Fruit fly (Drosophila melanogaster) whole organism, pupa: ENCODE results near the gene rasp.
A peak's percentile ranks its signal among the peaks of the same experiment; 100 is the strongest.

Source experiments
- CG10348 ChIP-seq: fragments of 200-800 bp; sonication (Bioruptor generic); IDR thresholded peaks from 2 replicates; pipeline ENCODE4 v1.3.6; 2022; ENCODE audit warnings: missing biosample characterization, missing genetic modification characterization
- CG12605 ChIP-seq: fragments of 200-800 bp; sonication (Bioruptor generic); IDR thresholded peaks from 2 replicates; pipeline ENCODE4 v1.3.6; 2022; ENCODE audit warnings: missing biosample characterization, missing genetic modification characterization
- CG13204 ChIP-seq: fragments of 200-800 bp; sonication (Bioruptor generic); optimal IDR thresholded peaks from 2 replicates; lab custom pipeline; 2018; ENCODE audit warnings: missing biosample characterization, mild to moderate bottlenecking, missing genetic modification characterization, moderate library complexity
- CG14655 ChIP-seq: fragments of 200-800 bp; sonication (Bioruptor generic); optimal IDR thresholded peaks from 3 replicates; lab custom pipeline; 2017; ENCODE audit warnings: mild to moderate bottlenecking, missing biosample characterization, missing genetic modification reagents, missing genetic modification characterization
- CG15710 ChIP-seq: fragments of 200-800 bp; sonication (Bioruptor generic); optimal IDR thresholded peaks from 2 replicates; lab custom pipeline; 2018; ENCODE audit warnings: missing biosample characterization, mild to moderate bottlenecking, missing genetic modification characterization, moderate library complexity
- CG17806 ChIP-seq: fragments of 200-800 bp; sonication (Bioruptor generic); optimal IDR thresholded peaks from 2 replicates; lab custom pipeline; 2018; ENCODE audit warnings: missing biosample characterization, mild to moderate bottlenecking, missing genetic modification characterization, moderate library complexity
- CG32121 ChIP-seq: fragments of 200-800 bp; sonication (Bioruptor generic); IDR thresholded peaks from 2 replicates; pipeline ENCODE4 v1.3.6; 2022; ENCODE audit warnings: missing biosample characterization, missing genetic modification characterization
- CG34367 ChIP-seq: fragments of 200-800 bp; sonication (Bioruptor generic); optimal IDR thresholded peaks from 2 replicates; lab custom pipeline; 2018; ENCODE audit warnings: missing biosample characterization, mild to moderate bottlenecking, missing genetic modification characterization
- CG4496 ChIP-seq: fragments of 200-800 bp; sonication (Bioruptor generic); IDR thresholded peaks from 3 replicates; pipeline ENCODE4 v1.3.6; 2022; ENCODE audit warnings: missing biosample characterization, missing genetic modification characterization
- CG8159 ChIP-seq: fragments of 200-800 bp; sonication (Bioruptor generic); optimal IDR thresholded peaks from 3 replicates; lab custom pipeline; 2018; ENCODE audit warnings: missing biosample characterization, mild to moderate bottlenecking, missing genetic modification characterization, moderate library complexity
- CG8301 ChIP-seq: fragments of 200-800 bp; sonication (Bioruptor generic); optimal IDR thresholded peaks from 2 replicates; lab custom pipeline; 2018; ENCODE audit warnings: missing biosample characterization, mild to moderate bottlenecking, missing genetic modification characterization
- CG9948 ChIP-seq: fragments of 200-800 bp; sonication (Bioruptor generic); optimal IDR thresholded peaks from 2 replicates; lab custom pipeline; 2018; ENCODE audit warnings: missing biosample characterization, mild to moderate bottlenecking, missing genetic modification characterization, moderate library complexity
- D1 ChIP-seq: fragments of 200-800 bp; sonication (Bioruptor generic); optimal IDR thresholded peaks from 2 replicates; lab custom pipeline; 2018; ENCODE audit warnings: missing biosample characterization, mild to moderate bottlenecking, missing genetic modification characterization, moderate library complexity
- EcR ChIP-seq: fragments of 200-800 bp; sonication (Bioruptor generic); optimal IDR thresholded peaks from 3 replicates; lab custom pipeline; 2019; ENCODE audit warnings: missing biosample characterization, missing genetic modification characterization, mild to moderate bottlenecking, moderate library complexity, missing genetic modification reagents
- Ets98B ChIP-seq: fragments of 200-800 bp; sonication (Bioruptor generic); IDR thresholded peaks from 2 replicates; pipeline ENCODE4 v1.3.6; 2022; ENCODE audit warnings: missing biosample characterization, missing genetic modification characterization
- Pif1A ChIP-seq: fragments of 200-800 bp; sonication (Bioruptor generic); optimal IDR thresholded peaks from 3 replicates; lab custom pipeline; 2016; ENCODE audit warnings: missing biosample characterization, missing genetic modification characterization
- Pif1B ChIP-seq: fragments of 200-800 bp; sonication (Bioruptor generic); optimal IDR thresholded peaks from 3 replicates; lab custom pipeline; 2016; ENCODE audit warnings: missing biosample characterization, missing genetic modification characterization
- Snoo ChIP-seq: fragments of 200-800 bp; sonication (Bioruptor generic); optimal IDR thresholded peaks from 3 replicates; lab custom pipeline; 2017; ENCODE audit warnings: missing biosample characterization, mild to moderate bottlenecking, missing genetic modification characterization, inconsistent platforms
- fd96Ca ChIP-seq: fragments of 200-800 bp; sonication (Bioruptor generic); IDR thresholded peaks from 3 replicates; pipeline ENCODE4 v1.3.6; 2022; ENCODE audit warnings: missing biosample characterization, missing genetic modification characterization
- gl ChIP-seq: fragments of 200-800 bp; sonication (Bioruptor generic); optimal IDR thresholded peaks from 2 replicates; lab custom pipeline; 2018; ENCODE audit warnings: missing biosample characterization, mild to moderate bottlenecking, missing genetic modification characterization
- rn ChIP-seq: fragments of 200-800 bp; sonication (Bioruptor generic); IDR thresholded peaks from 2 replicates; pipeline ENCODE4 v1.3.6; 2022; ENCODE audit warnings: missing biosample characterization, missing genetic modification characterization

Gene rasp

DNA sequence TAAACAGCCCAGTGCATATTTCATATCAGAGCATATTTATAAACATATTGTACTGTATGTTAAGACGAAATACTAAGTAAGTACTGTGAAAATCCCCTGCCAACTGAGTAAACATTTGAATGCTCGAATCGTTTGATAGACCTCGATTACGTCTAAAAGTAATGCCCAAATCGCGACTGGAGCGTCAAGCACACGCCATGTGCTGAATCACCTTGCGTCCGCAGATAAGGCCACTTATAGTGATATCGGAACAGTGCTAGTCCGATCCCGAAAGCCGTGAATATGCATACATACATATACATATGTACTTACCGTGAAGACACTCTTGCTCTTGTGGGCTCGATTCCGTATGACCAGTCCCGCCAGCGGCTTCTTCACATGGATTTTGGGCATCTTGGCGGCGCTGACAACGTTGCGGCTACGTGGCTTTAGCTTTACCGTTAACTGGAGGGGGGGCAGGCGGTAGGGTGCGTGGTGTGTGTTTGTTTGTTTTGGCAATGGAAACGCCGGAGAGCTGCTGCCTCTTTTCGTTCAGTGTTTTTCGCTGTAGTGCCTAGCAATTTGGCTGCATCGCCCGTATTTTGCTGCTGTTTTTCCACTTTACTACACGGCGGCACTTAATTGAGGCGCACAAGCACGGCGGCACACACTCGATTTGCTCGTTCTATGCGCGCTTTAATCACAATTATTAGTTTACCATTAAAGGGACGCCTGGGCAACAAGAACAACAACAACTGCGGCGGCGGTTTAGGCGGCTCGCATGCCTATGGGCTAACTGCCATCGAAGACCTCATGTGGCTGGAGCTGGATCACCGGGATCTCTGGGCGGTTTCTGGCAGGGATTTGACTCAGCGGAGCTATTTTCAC, 19.2 kb upstream of the rasp start:
- no peak for TF ChIP-seq rn (GFP tag; lab: Robert Waterston, UW)

DNA sequence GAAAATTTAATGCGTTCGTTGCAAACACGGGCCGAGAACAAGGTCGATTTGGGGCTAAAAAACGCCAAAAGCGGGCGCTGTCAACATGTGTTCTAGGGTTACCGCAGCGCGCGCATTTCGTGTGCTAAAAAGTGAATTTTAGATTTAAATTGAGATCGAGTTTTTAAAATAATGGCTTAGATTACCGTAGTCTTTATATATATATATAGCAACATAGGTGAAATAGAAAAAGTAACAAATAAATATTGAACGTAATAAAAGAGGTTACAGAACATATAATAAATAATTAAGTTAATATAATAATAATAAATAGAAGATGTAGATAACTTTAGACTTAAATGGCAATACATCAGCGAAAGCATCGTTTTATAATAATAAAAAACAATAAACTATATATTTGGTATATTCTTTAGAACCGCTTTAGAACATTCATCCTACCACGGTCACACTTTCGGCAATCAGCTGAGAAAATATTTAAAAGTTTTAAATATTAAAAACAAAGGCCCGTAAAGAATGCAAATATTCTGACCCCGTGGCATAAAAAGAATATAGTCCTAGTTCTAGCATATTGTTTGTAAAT, 18.5 kb upstream of the rasp start, which contains the start of the genes CG11537 and Alg2:
Gene CG11537, minus strand, starts transcription at position 75 of the 580 bp plus-strand sequence.
Gene Alg2, plus strand, starts transcription at position 426 of the 580 bp plus-strand sequence.
- TF ChIP-seq CG4496 (GFP tag; lab: Robert Waterston, UW) (peak; percentile 32; the same call in 1 of the 3 replicates), Pif1B (GFP tag; lab: Kevin White, UChicago) (no peak), CG12605 (no peak), Ets98B (GFP tag; lab: Robert Waterston, UW) (peak; percentile 25; the same call in 1 of the 2 replicates), CG15710 (tag; lab: Kevin White, UChicago) (peak; percentile 50)
- TF ChIP-seq, all 21 proteins: peak for 3

DNA sequence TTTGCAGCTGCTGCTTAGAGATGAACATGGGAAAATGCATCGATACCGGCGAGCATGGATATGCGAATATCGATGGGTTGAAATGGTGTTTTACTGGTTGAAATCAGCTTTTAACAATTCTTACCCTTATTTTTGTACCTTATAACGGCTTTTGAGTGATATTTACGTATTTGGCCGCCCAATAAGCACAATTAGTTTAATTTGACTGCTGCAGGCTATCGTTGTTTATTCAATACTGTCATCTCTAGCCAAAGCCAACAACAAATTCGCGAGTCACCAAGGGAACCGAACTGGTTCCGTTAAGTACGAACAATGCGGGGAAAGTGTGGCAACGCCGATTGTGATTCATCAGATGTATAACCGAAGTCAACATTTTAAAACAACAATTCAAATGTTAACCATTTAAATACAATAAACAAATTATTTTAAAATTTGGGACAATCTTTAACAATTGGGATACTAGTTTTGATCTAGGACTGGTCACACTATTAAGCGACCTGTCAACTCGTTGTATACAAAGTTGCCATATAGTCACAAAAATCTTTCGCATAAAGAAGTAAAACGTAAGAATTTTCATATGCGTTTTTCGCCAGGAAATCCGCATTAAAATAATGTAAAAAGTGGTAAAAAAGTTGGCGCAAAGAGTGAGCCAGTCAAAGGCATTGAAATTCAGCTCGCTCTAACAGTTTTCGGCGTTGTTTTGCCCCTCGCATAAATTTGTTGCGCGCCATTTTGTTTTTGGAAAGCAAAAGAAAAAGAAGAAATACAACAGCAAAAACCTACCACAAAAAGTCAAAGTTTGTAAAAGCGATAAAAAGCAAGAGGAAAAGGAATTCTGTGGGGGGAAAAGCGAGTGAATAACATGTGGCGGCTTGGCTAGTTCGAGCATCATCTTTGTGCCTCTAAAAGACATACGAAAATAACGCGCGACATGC, 13.6 kb upstream of the rasp start, which contains the start of the genes Usp5 and BtbVII:
Gene Usp5, minus strand, starts transcription at position 234 of the 935 bp plus-strand sequence.
Gene BtbVII, plus strand, starts transcription at position 522 of the 935 bp plus-strand sequence.
- no peak for TF ChIP-seq rn (GFP tag; lab: Robert Waterston, UW)
- no peak for TF ChIP-seq CG14655 (GFP tag; lab: Kevin White, UChicago)
- TF ChIP-seq fd96Ca (GFP tag; lab: Robert Waterston, UW), result peak; percentile 69
- TF ChIP-seq CG8301, result peak; percentile 44
- no peak for TF ChIP-seq D1 (tag; lab: Kevin White, UChicago)
- no peak for TF ChIP-seq Ets98B (GFP tag; lab: Robert Waterston, UW)
- no peak for TF ChIP-seq CG10348 (GFP tag; lab: Robert Waterston, UW)
- peak; percentile 27 for TF ChIP-seq CG9948 (tag; lab: Kevin White, UChicago)
- no peak for TF ChIP-seq CG32121
- no peak for TF ChIP-seq CG17806
- TF ChIP-seq CG4496 (GFP tag; lab: Robert Waterston, UW), result peak; percentile 15; the same call in 1 of the 3 replicates
- peak; percentile 10 for TF ChIP-seq Pif1B (GFP tag; lab: Kevin White, UChicago)
- peak; percentile 48 for TF ChIP-seq CG8159 (tag; lab: Kevin White, UChicago)
- TF ChIP-seq Pif1A (GFP tag; lab: Kevin White, UChicago), result no peak
- peak; percentile 26 for TF ChIP-seq CG15710 (tag; lab: Kevin White, UChicago)
- TF ChIP-seq CG13204 (GFP tag; lab: Kevin White, UChicago), result no peak
- TF ChIP-seq CG34367 (tag; lab: Kevin White, UChicago), result peak; percentile 24
- TF ChIP-seq gl (tag; lab: Kevin White, UChicago), result peak; percentile 56
- no peak for TF ChIP-seq EcR (GFP tag; lab: Kevin White, UChicago)
- peak; percentile 22; the same call in 1 of the 2 replicates for TF ChIP-seq CG12605
- peak; percentile 25 for TF ChIP-seq Snoo

DNA sequence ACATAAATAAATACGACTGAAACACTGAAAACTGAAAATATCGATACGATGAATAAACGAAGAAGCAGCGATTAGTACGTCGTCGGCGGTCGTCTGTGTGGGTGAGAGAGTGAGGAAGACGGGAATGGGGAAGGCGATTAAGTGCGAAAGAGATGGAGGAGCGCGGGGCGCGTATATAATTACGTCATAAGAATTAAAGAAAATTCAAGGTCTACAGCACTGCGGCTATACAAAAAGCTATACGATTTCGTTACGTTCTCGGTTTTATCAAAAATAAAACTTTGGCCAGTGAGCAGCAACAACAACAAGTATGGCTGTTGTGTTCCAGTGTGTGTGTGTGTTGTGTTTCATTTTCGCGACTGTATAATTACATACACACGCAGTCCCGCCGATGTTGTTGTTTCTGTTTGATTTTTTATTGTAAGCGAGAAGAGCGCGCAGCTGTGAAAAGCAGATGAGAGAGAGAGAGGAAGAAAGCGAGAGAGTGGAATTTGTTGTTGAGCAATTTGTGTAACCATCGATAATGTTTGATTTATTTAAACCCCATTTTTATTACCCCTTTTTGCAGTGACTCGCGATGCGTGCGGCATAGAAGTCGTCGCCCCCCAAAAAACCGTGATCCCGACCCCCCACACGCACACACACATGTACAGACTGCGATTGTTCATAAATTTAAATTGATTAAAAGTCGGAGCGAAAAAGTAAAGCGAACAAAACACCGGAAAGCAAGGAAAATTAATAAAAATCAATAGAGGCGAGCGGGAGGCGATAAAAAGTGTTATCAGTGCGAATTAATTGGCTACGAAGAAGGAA, 12.7 kb upstream of the rasp start:
- peak; percentile 43; the same call in 1 of the 2 replicates for TF ChIP-seq CG32121
- TF ChIP-seq CG13204 (GFP tag; lab: Kevin White, UChicago), result peak; percentile 68
- TF ChIP-seq fd96Ca (GFP tag; lab: Robert Waterston, UW), result no peak; the same call in 2 of the 3 replicates
- no peak for TF ChIP-seq CG15710 (tag; lab: Kevin White, UChicago)
- no peak for TF ChIP-seq Pif1B (GFP tag; lab: Kevin White, UChicago)
- no peak for TF ChIP-seq gl (tag; lab: Kevin White, UChicago)
- TF ChIP-seq CG8301, result no peak
- no peak for TF ChIP-seq CG34367 (tag; lab: Kevin White, UChicago)
- no peak for TF ChIP-seq CG8159 (tag; lab: Kevin White, UChicago)
- no peak for TF ChIP-seq CG4496 (GFP tag; lab: Robert Waterston, UW)
- TF ChIP-seq Ets98B (GFP tag; lab: Robert Waterston, UW), result no peak
- TF ChIP-seq D1 (tag; lab: Kevin White, UChicago), result no peak
- TF ChIP-seq CG9948 (tag; lab: Kevin White, UChicago), result no peak
- no peak; the same call in 1 of the 2 replicates for TF ChIP-seq CG12605
- TF ChIP-seq CG14655 (GFP tag; lab: Kevin White, UChicago), result no peak
- no peak for TF ChIP-seq rn (GFP tag; lab: Robert Waterston, UW)
- no peak for TF ChIP-seq CG17806
- no peak for TF ChIP-seq Pif1A (GFP tag; lab: Kevin White, UChicago)
- TF ChIP-seq Snoo, result no peak
- no peak for TF ChIP-seq CG10348 (GFP tag; lab: Robert Waterston, UW)
- peak; percentile 49 for TF ChIP-seq EcR (GFP tag; lab: Kevin White, UChicago)
